Worm (Caenorhabditis elegans) whole organism, young adult: ENCODE measurements around the gene C14A4.9.

Source experiments
- B0336.3 ChIP-seq: fragments of 200-800 bp; sonication (Bioruptor generic); IDR thresholded peaks from 2 replicates; pipeline ENCODE4 v1.3.6; 2022; ENCODE audit warnings: missing genetic modification characterization, missing compliant biosample characterization
- C06A6.2 ChIP-seq: fragments of 200-800 bp; sonication (Bioruptor generic); conservative IDR thresholded peaks from 2 replicates; pipeline ENCODE4 v1.3.6; 2022; ENCODE audit warnings: missing genetic modification characterization, missing compliant biosample characterization
- F37B4.10 ChIP-seq: fragments of 200-800 bp; sonication (Bioruptor generic); IDR thresholded peaks from 2 replicates; pipeline ENCODE4 v1.3.6; 2022; ENCODE audit warnings: missing genetic modification characterization, missing compliant biosample characterization
- F49E8.2 ChIP-seq: sonication (generic microtip); optimal IDR thresholded peaks from 3 replicates; lab custom pipeline; 2017; ENCODE audit warnings: missing genetic modification characterization, mild to moderate bottlenecking, missing compliant biosample characterization, antibody characterized with exemption, moderate library complexity; ENCODE audit not compliant: insufficient read depth
- F52B5.7 ChIP-seq: sonication (generic microtip); optimal IDR thresholded peaks from 2 replicates; lab custom pipeline; 2016; ENCODE audit warnings: mild to moderate bottlenecking, missing genetic modification characterization, missing compliant biosample characterization
- K11D2.4 ChIP-seq: fragments of 200-800 bp; sonication (Bioruptor generic); IDR thresholded peaks from 2 replicates; pipeline ENCODE4 v1.3.6; 2022; ENCODE audit warnings: missing genetic modification reagents, missing genetic modification characterization, missing compliant biosample characterization
- K12H6.12 ChIP-seq: fragments of 200-800 bp; sonication (Bioruptor generic); optimal IDR thresholded peaks from 2 replicates; lab custom pipeline; 2018; ENCODE audit warnings: mild to moderate bottlenecking, missing genetic modification characterization, missing compliant biosample characterization
- ZK185.1 ChIP-seq: sonication (generic microtip); optimal IDR thresholded peaks from 2 replicates; lab custom pipeline; 2016; ENCODE audit warnings: mild to moderate bottlenecking, missing genetic modification characterization, missing compliant biosample characterization; ENCODE audit not compliant: poor library complexity, severe bottlenecking
- athp-1 ChIP-seq: sonication (generic microtip); optimal IDR thresholded peaks from 2 replicates; lab custom pipeline; 2017; ENCODE audit warnings: mild to moderate bottlenecking, missing genetic modification characterization, missing compliant biosample characterization
- ccch-3 ChIP-seq: fragments of 200-800 bp; sonication (Bioruptor generic); optimal IDR thresholded peaks from 2 replicates; lab custom pipeline; 2018; ENCODE audit warnings: mild to moderate bottlenecking, missing genetic modification characterization, missing compliant biosample characterization
- ceh-79 ChIP-seq: sonication (generic microtip); optimal IDR thresholded peaks from 2 replicates; lab custom pipeline; 2017; ENCODE audit warnings: mild to moderate bottlenecking, missing genetic modification characterization, missing compliant biosample characterization
- ceh-91 ChIP-seq: fragments of 200-800 bp; sonication (Bioruptor generic); IDR thresholded peaks from 2 replicates; pipeline ENCODE4 v1.3.6; 2022; ENCODE audit warnings: missing genetic modification reagents, missing genetic modification characterization, missing compliant biosample characterization
- chd-7 ChIP-seq: sonication (generic microtip); optimal IDR thresholded peaks from 2 replicates; lab custom pipeline; 2016; ENCODE audit warnings: mild to moderate bottlenecking, missing genetic modification characterization, moderate library complexity, missing compliant biosample characterization
- dpff-1 ChIP-seq: sonication (generic microtip); optimal IDR thresholded peaks from 2 replicates; lab custom pipeline; 2017; ENCODE audit warnings: mild to moderate bottlenecking, missing genetic modification characterization, missing compliant biosample characterization
- efl-1 ChIP-seq: fragments of 150-350 bp; optimal IDR thresholded peaks from 2 replicates; lab custom pipeline; 2014; ENCODE audit warnings: missing biosample characterization, missing genetic modification reagents, missing genetic modification characterization
- egrh-3 ChIP-seq: fragments of 200-800 bp; sonication (Bioruptor generic); IDR thresholded peaks from 2 replicates; pipeline ENCODE4 v1.3.6; 2022; ENCODE audit warnings: missing genetic modification reagents, missing genetic modification characterization, missing compliant biosample characterization
- hlh-12 ChIP-seq: sonication (generic microtip); optimal IDR thresholded peaks from 2 replicates; lab custom pipeline; 2016; ENCODE audit warnings: missing genetic modification characterization, missing compliant biosample characterization
- hmg-1.2 ChIP-seq: fragments of 200-800 bp; sonication (Bioruptor generic); IDR thresholded peaks from 2 replicates; pipeline ENCODE4 v1.3.6; 2022; ENCODE audit warnings: missing genetic modification reagents, missing genetic modification characterization, missing compliant biosample characterization
- hrde-1 ChIP-seq: sonication (generic microtip); optimal IDR thresholded peaks from 2 replicates; lab custom pipeline; 2016; ENCODE audit warnings: missing genetic modification characterization, mild to moderate bottlenecking, missing compliant biosample characterization, moderate library complexity, missing genotype, missing genetic modification reagents, borderline replicate concordance
- lag-1 ChIP-seq: fragments of 200-800 bp; sonication (Bioruptor generic); IDR thresholded peaks from 2 replicates; pipeline ENCODE4 v1.3.6; 2022; ENCODE audit warnings: missing genetic modification reagents, missing genetic modification characterization, missing compliant biosample characterization
- lin-40 ChIP-seq: sonication (generic microtip); optimal IDR thresholded peaks from 2 replicates; lab custom pipeline; 2016; ENCODE audit warnings: missing genetic modification characterization, mild to moderate bottlenecking, missing compliant biosample characterization, missing genotype, missing genetic modification reagents
- lsl-1 ChIP-seq: fragments of 200-800 bp; sonication (Bioruptor generic); optimal IDR thresholded peaks from 2 replicates; lab custom pipeline; 2018; ENCODE audit warnings: mild to moderate bottlenecking, missing genetic modification characterization, moderate library complexity, missing compliant biosample characterization
- lsy-27 ChIP-seq: sonication (generic microtip); optimal IDR thresholded peaks from 2 replicates; lab custom pipeline; 2017; ENCODE audit warnings: missing genetic modification characterization, mild to moderate bottlenecking, missing compliant biosample characterization, antibody characterized with exemption, missing genotype, borderline replicate concordance; ENCODE audit not compliant: insufficient read depth
- madf-10 ChIP-seq: sonication (generic microtip); optimal IDR thresholded peaks from 2 replicates; lab custom pipeline; 2016; ENCODE audit warnings: mild to moderate bottlenecking, missing genetic modification characterization, missing compliant biosample characterization
- madf-8 ChIP-seq: fragments of 200-800 bp; sonication (Bioruptor generic); conservative IDR thresholded peaks from 2 replicates; pipeline ENCODE4 v1.3.6; 2022; ENCODE audit warnings: missing genetic modification reagents, missing genetic modification characterization, missing compliant biosample characterization
- mxl-1 ChIP-seq: sonication (generic microtip); optimal IDR thresholded peaks from 2 replicates; lab custom pipeline; 2016; ENCODE audit warnings: missing genetic modification characterization, missing compliant biosample characterization
- nfyb-1 ChIP-seq: fragments of 200-800 bp; sonication (Bioruptor generic); IDR thresholded peaks from 2 replicates; pipeline ENCODE4 v1.3.6; 2022; ENCODE audit warnings: missing genetic modification reagents, missing genetic modification characterization, missing compliant biosample characterization
- nhr-90 ChIP-seq: sonication (generic microtip); optimal IDR thresholded peaks from 2 replicates; lab custom pipeline; 2016; ENCODE audit warnings: missing genotype, mild to moderate bottlenecking, missing genetic modification characterization, missing compliant biosample characterization
- pbrm-1 ChIP-seq: fragments of 200-800 bp; sonication (Bioruptor generic); IDR thresholded peaks from 2 replicates; pipeline ENCODE4 v1.3.6; 2022; ENCODE audit warnings: missing genetic modification reagents, missing genetic modification characterization, missing compliant biosample characterization
- sea-2 ChIP-seq: fragments of 200-800 bp; sonication (Bioruptor generic); IDR thresholded peaks from 2 replicates; pipeline ENCODE4 v1.3.6; 2022; ENCODE audit warnings: missing genetic modification characterization, missing compliant biosample characterization
- snpc-4 ChIP-seq, 5 experiments: fragments of 150-350 bp in 1 of 5; sonication (generic microtip) in 4 of 5; optimal IDR thresholded peaks; 2 replicates each; lab custom pipeline; 2014 to 2018; ENCODE audit warnings: missing genetic modification characterization in 5 of 5, missing biosample characterization in 3 of 5, antibody characterized with exemption in 2 of 5, mild to moderate bottlenecking in 2 of 5, missing compliant biosample characterization in 2 of 5, missing genotype in 2 of 5, moderate library complexity in 2 of 5, missing genetic modification reagents in 1 of 5
- unc-62 ChIP-seq: fragments of 150-350 bp; optimal IDR thresholded peaks from 2 replicates; lab custom pipeline; 2014; ENCODE audit warnings: missing biosample characterization, missing genetic modification reagents, missing genetic modification characterization
- xnd-1 ChIP-seq: sonication (generic microtip); optimal IDR thresholded peaks from 2 replicates; lab custom pipeline; 2016; ENCODE audit warnings: missing genotype, missing genetic modification reagents, missing genetic modification characterization, missing compliant biosample characterization
- zfh-2 ChIP-seq: fragments of 200-800 bp; sonication (Bioruptor generic); conservative IDR thresholded peaks from 2 replicates; pipeline ENCODE4 v1.3.6; 2022; ENCODE audit warnings: missing genetic modification reagents, missing genetic modification characterization, missing compliant biosample characterization

The C14A4.9 gene

ce11 chrII:10563368-10563767 lies 35.8 kb upstream of the C14A4.9 start, which contains the start of gene cdc-48.1 (continued):
- TF ChIP-seq mxl-1 (tag; lab: Kevin White, UChicago) (no peak), nhr-90 (peak; percentile 97), B0336.3 (GFP tag; lab: Robert Waterston, UW) (peak; percentile 98), lag-1 (no peak; the same call in 1 of the 2 replicates), xnd-1 (tag; lab: Kevin White, UChicago) (peak; percentile 87), lin-40 (tag; lab: Kevin White, UChicago) (peak; percentile 99), efl-1 (GFP tag; lab: Kevin White, UChicago) (peak; percentile 100), lsy-27 (peak; percentile 70)

- TF ChIP-seq snpc-4 (GFP tag; optimal IDR thresholded peaks at IDR 0.05; lab: Kevin White, UChicago) (no peak), snpc-4 (tag; optimal IDR thresholded peaks at IDR 0.05; lab: Kevin White, UChicago) (no peak), sea-2 (GFP tag; lab: Robert Waterston, UW) (no peak), F49E8.2 (tag; lab: Kevin White, UChicago) (no peak), F37B4.10 (GFP tag; lab: Robert Waterston, UW) (no peak), madf-10 (tag; lab: Kevin White, UChicago) (no peak), ccch-3 (GFP tag; lab: Kevin White, UChicago) (no peak), ZK185.1 (no peak), lsl-1 (GFP tag; lab: Kevin White, UChicago) (no peak), unc-62 (GFP tag; lab: Kevin White, UChicago) (no peak), madf-8 (GFP tag; lab: Robert Waterston, UW) (no peak), C06A6.2 (GFP tag; lab: Robert Waterston, UW) (no peak), hlh-12 (tag; lab: Kevin White, UChicago) (no peak), pbrm-1 (GFP tag; lab: Robert Waterston, UW) (no peak), F52B5.7 (tag; lab: Kevin White, UChicago) (no peak), ceh-79 (tag; lab: Kevin White, UChicago) (no peak), nfyb-1 (GFP tag; lab: Robert Waterston, UW) (no peak), ceh-91 (GFP tag; lab: Robert Waterston, UW) (no peak)
- TF ChIP-seq, all 124 proteins: peak for 0
Observed at ce11 chrII:10564578-10564977, 34.6 kb upstream of the C14A4.9 start, which contains the start of the genes C06A1.6 and C06A1.7. C06A1.6 (minus strand) TSS chrII:10564678. C06A1.7 (plus strand) TSS chrII:10564891.

- TF ChIP-seq dpff-1 (tag; lab: Kevin White, UChicago) (no peak), zfh-2 (GFP tag; lab: Robert Waterston, UW) (peak; percentile 59), hrde-1 (tag; lab: Kevin White, UChicago) (no peak), F37B4.10 (GFP tag; lab: Robert Waterston, UW) (no peak), K11D2.4 (GFP tag; lab: Robert Waterston, UW) (no peak)
- TF ChIP-seq, all 124 proteins: peak for 1
Observed at ce11 chrII:10566458-10566857, 32.7 kb upstream of the C14A4.9 start.

- TF ChIP-seq egrh-3 (GFP tag; lab: Robert Waterston, UW): no peak
- TF ChIP-seq hmg-1.2: no peak
- no peak for TF ChIP-seq chd-7 (tag; lab: Kevin White, UChicago)
- no peak for TF ChIP-seq lag-1
- TF ChIP-seq K12H6.12 (tag; lab: Kevin White, UChicago): no peak
- no peak for TF ChIP-seq athp-1
Observed at ce11 chrII:10569498-10569897, 29.6 kb upstream of the C14A4.9 start.
